Worm (Caenorhabditis elegans) whole organism, L4/young adult: ENCODE measurements around the gene znf-593.

ENCODE experiments used
- W03F9.2 ChIP-seq: fragments of 150-350 bp; optimal IDR thresholded peaks from 2 replicates; lab custom pipeline; 2014; ENCODE audit warnings: missing biosample characterization, missing genetic modification characterization
- dao-5 ChIP-seq: sonication (generic microtip); optimal IDR thresholded peaks from 2 replicates; lab custom pipeline; 2016; ENCODE audit warnings: missing genotype, missing genetic modification characterization, moderate library complexity, missing compliant biosample characterization
- him-1 ChIP-seq: sonication (generic microtip); optimal IDR thresholded peaks from 2 replicates; lab custom pipeline; 2016; ENCODE audit warnings: missing genotype, missing genetic modification reagents, missing genetic modification characterization, missing compliant biosample characterization

ce11 chrIII:11937911-11938310 lies 19.4 kb upstream of the znf-593 start:
- TF ChIP-seq dao-5 = no peak
- TF ChIP-seq him-1 (tag; lab: Kevin White, UChicago) = no peak
- TF ChIP-seq W03F9.2 (tag; lab: Kevin White, UChicago) = no peak
